Worm (Caenorhabditis elegans) whole organism, L4 larva: ENCODE data around the gene srm-5.
A peak's percentile ranks its signal among the peaks of the same experiment; 100 is the strongest.

ENCODE experiments used
- F10B5.3 ChIP-seq: sonication (generic microtip); optimal IDR thresholded peaks from 2 replicates; lab custom pipeline; 2016; ENCODE audit warnings: mild to moderate bottlenecking, missing genetic modification characterization, missing compliant biosample characterization
- F44E2.7 ChIP-seq: fragments of 200-800 bp; sonication (Bioruptor generic); IDR thresholded peaks from 2 replicates; pipeline ENCODE4 v2.1.2; 2022; ENCODE audit warnings: missing genetic modification characterization, missing compliant biosample characterization
- Y48G9A.11 ChIP-seq: fragments of 200-800 bp; sonication (Bioruptor generic); IDR thresholded peaks from 2 replicates; pipeline ENCODE4 v1.3.6; 2022; ENCODE audit warnings: missing genetic modification reagents, missing genetic modification characterization, missing compliant biosample characterization
- Y5F2A.4 ChIP-seq: fragments of 200-800 bp; sonication (Bioruptor generic); optimal IDR thresholded peaks from 2 replicates; lab custom pipeline; 2018; ENCODE audit warnings: mild to moderate bottlenecking, missing genetic modification characterization, missing compliant biosample characterization
- Y75B8A.6 ChIP-seq: fragments of 200-800 bp; sonication (Bioruptor generic); IDR thresholded peaks from 2 replicates; pipeline ENCODE4 v1.3.6; 2022; ENCODE audit warnings: missing genetic modification reagents, missing genetic modification characterization, missing compliant biosample characterization
- ZK337.2 ChIP-seq: fragments of 200-800 bp; sonication (Bioruptor generic); IDR thresholded peaks from 2 replicates; pipeline ENCODE4 v1.3.6; 2022; ENCODE audit warnings: missing genetic modification reagents, missing genetic modification characterization, missing compliant biosample characterization
- aha-1 ChIP-seq: fragments of 150-350 bp; peaks from one replicate; lab custom pipeline; 2014; ENCODE audit warnings: missing biosample characterization, missing genetic modification characterization
- arid-1 ChIP-seq: fragments of 200-800 bp; sonication (Bioruptor generic); conservative IDR thresholded peaks from 2 replicates; pipeline ENCODE4 v1.3.6; 2022; ENCODE audit warnings: missing genetic modification reagents, missing genetic modification characterization, missing compliant biosample characterization
- attf-4 ChIP-seq: sonication (generic microtip); optimal IDR thresholded peaks from 3 replicates; lab custom pipeline; 2017; ENCODE audit warnings: missing biosample characterization, missing genetic modification characterization
- ceh-20 ChIP-seq: fragments of 200-800 bp; sonication (Bioruptor generic); IDR thresholded peaks from 2 replicates; pipeline ENCODE4 v1.3.6; 2022; ENCODE audit warnings: missing genetic modification reagents, missing genetic modification characterization, missing compliant biosample characterization
- ceh-32 ChIP-seq: sonication (generic microtip); optimal IDR thresholded peaks from 2 replicates; lab custom pipeline; 2016; ENCODE audit warnings: mild to moderate bottlenecking, missing genetic modification characterization, missing compliant biosample characterization; ENCODE audit not compliant: poor library complexity
- ceh-44 ChIP-seq: fragments of 200-800 bp; sonication (Bioruptor generic); IDR thresholded peaks from 2 replicates; pipeline ENCODE4 v1.3.6; 2022; ENCODE audit warnings: missing genetic modification reagents, missing genetic modification characterization, missing compliant biosample characterization
- ceh-62 ChIP-seq: sonication (generic microtip); optimal IDR thresholded peaks from 2 replicates; lab custom pipeline; 2017; ENCODE audit warnings: missing biosample characterization, missing genetic modification characterization
- ces-1 ChIP-seq: fragments of 150-350 bp; sonication (generic microtip); optimal IDR thresholded peaks from 4 replicates; lab custom pipeline; 2014; ENCODE audit warnings: missing biosample characterization, missing genetic modification reagents, missing genetic modification characterization
- daf-19 ChIP-seq: fragments of 200-800 bp; sonication (Bioruptor generic); conservative IDR thresholded peaks from 2 replicates; pipeline ENCODE4 v1.3.6; 2022; ENCODE audit warnings: missing genetic modification characterization, missing compliant biosample characterization
- dmd-6 ChIP-seq: fragments of 200-800 bp; sonication (Bioruptor generic); IDR thresholded peaks from 2 replicates; pipeline ENCODE4 v1.3.6; 2022; ENCODE audit warnings: missing genetic modification reagents, missing genetic modification characterization, missing compliant biosample characterization
- dmd-9 ChIP-seq: fragments of 200-800 bp; sonication (Bioruptor generic); IDR thresholded peaks from 2 replicates; pipeline ENCODE4 v1.3.6; 2022; ENCODE audit warnings: missing genetic modification reagents, missing genetic modification characterization, missing compliant biosample characterization
- dpl-1 ChIP-seq: fragments of 150-350 bp; optimal IDR thresholded peaks from 2 replicates; lab custom pipeline; 2014; ENCODE audit warnings: missing biosample characterization, missing genetic modification reagents, missing genetic modification characterization
- egl-27 ChIP-seq: sonication (generic microtip); optimal IDR thresholded peaks from 3 replicates; lab custom pipeline; 2017; ENCODE audit warnings: missing biosample characterization, missing genetic modification reagents, missing genetic modification characterization
- egl-43 ChIP-seq: fragments of 200-800 bp; sonication (Bioruptor generic); IDR thresholded peaks from 2 replicates; pipeline ENCODE4 v1.3.6; 2022; ENCODE audit warnings: missing genetic modification reagents, missing genetic modification characterization, missing compliant biosample characterization
- gei-8 ChIP-seq: fragments of 200-800 bp; sonication (Bioruptor generic); optimal IDR thresholded peaks from 2 replicates; lab custom pipeline; 2018; ENCODE audit warnings: mild to moderate bottlenecking, missing genetic modification characterization, missing compliant biosample characterization
- hif-1 ChIP-seq, 2 experiments: sonication (generic microtip); optimal IDR thresholded peaks; 2 replicates each; lab custom pipeline; 2016 to 2017; ENCODE audit warnings: missing compliant biosample characterization in 2 of 2, missing genetic modification characterization in 2 of 2, missing genetic modification reagents in 2 of 2, missing genotype in 2 of 2, mild to moderate bottlenecking in 1 of 2
- hlh-11 ChIP-seq: fragments of 200-800 bp; sonication (Bioruptor generic); optimal IDR thresholded peaks from 2 replicates; lab custom pipeline; 2018; ENCODE audit warnings: mild to moderate bottlenecking, missing genetic modification characterization, missing compliant biosample characterization
- hlh-30 ChIP-seq: sonication (generic microtip); optimal IDR thresholded peaks from 2 replicates; lab custom pipeline; 2017; ENCODE audit warnings: antibody characterized with exemption, mild to moderate bottlenecking, missing genetic modification characterization, missing compliant biosample characterization; ENCODE audit not compliant: insufficient read depth
- hmg-1.1 ChIP-seq: fragments of 200-800 bp; sonication (Bioruptor generic); IDR thresholded peaks from 2 replicates; pipeline ENCODE4 v1.3.6; 2022; ENCODE audit warnings: missing genetic modification reagents, missing genetic modification characterization, missing compliant biosample characterization
- lin-15B ChIP-seq: fragments of 150-350 bp; sonication (generic microtip); optimal IDR thresholded peaks from 3 replicates; lab custom pipeline; 2014; ENCODE audit warnings: missing biosample characterization, missing genetic modification characterization
- lin-29 ChIP-seq: fragments of 200-800 bp; sonication (Bioruptor generic); IDR thresholded peaks from 2 replicates; pipeline ENCODE4 v1.3.6; 2022; ENCODE audit warnings: missing genetic modification reagents, missing genetic modification characterization, missing compliant biosample characterization
- lir-3 ChIP-seq: sonication (generic microtip); optimal IDR thresholded peaks from 2 replicates; lab custom pipeline; 2016; ENCODE audit warnings: mild to moderate bottlenecking, missing genetic modification characterization, missing compliant biosample characterization
- lsy-2 ChIP-seq, 2 experiments: fragments of 150-350 bp in 1 of 2; sonication (generic microtip) in 1 of 2; optimal IDR thresholded peaks; 2 replicates each; lab custom pipeline; 2014 to 2017; ENCODE audit warnings: missing biosample characterization in 2 of 2, missing genetic modification characterization in 2 of 2
- madf-9 ChIP-seq: fragments of 200-800 bp; sonication (Bioruptor generic); conservative IDR thresholded peaks from 2 replicates; pipeline ENCODE4 v1.3.6; 2022; ENCODE audit warnings: missing genetic modification reagents, missing genetic modification characterization, missing compliant biosample characterization
- mdt-29 ChIP-seq: fragments of 200-800 bp; sonication (Bioruptor generic); IDR thresholded peaks from 2 replicates; pipeline ENCODE4 v1.3.6; 2022; ENCODE audit warnings: missing genetic modification reagents, missing genetic modification characterization, missing compliant biosample characterization
- mep-1 ChIP-seq: fragments of 150-350 bp; sonication (generic microtip); optimal IDR thresholded peaks from 3 replicates; lab custom pipeline; 2014; ENCODE audit warnings: missing biosample characterization, missing genetic modification characterization
- nhr-10 ChIP-seq: fragments of 150-350 bp; optimal IDR thresholded peaks from 2 replicates; lab custom pipeline; 2014; ENCODE audit warnings: missing biosample characterization, missing genetic modification characterization
- nhr-102 ChIP-seq: sonication (generic microtip); optimal IDR thresholded peaks from 2 replicates; lab custom pipeline; 2016; ENCODE audit warnings: mild to moderate bottlenecking, missing genetic modification characterization, moderate library complexity, missing compliant biosample characterization
- nhr-237 ChIP-seq: sonication (generic microtip); optimal IDR thresholded peaks from 2 replicates; lab custom pipeline; 2017; ENCODE audit warnings: missing biosample characterization, missing genetic modification characterization
- nhr-25 ChIP-seq: sonication (generic microtip); optimal IDR thresholded peaks from 2 replicates; lab custom pipeline; 2017; ENCODE audit warnings: missing genetic modification characterization, mild to moderate bottlenecking, missing compliant biosample characterization, antibody characterized with exemption, moderate library complexity, borderline replicate concordance; ENCODE audit not compliant: insufficient read depth
- nhr-42 ChIP-seq: fragments of 200-800 bp; sonication (Bioruptor generic); IDR thresholded peaks from 2 replicates; pipeline ENCODE4 v1.3.6; 2022; ENCODE audit warnings: missing genetic modification characterization, missing compliant biosample characterization
- nhr-6 ChIP-seq: fragments of 150-350 bp; optimal IDR thresholded peaks from 2 replicates; lab custom pipeline; 2014; ENCODE audit warnings: missing biosample characterization, missing genetic modification characterization
- nhr-76 ChIP-seq: fragments of 150-350 bp; optimal IDR thresholded peaks from 2 replicates; lab custom pipeline; 2014; ENCODE audit warnings: missing biosample characterization, missing genetic modification characterization
- nhr-77 ChIP-seq: fragments of 150-350 bp; optimal IDR thresholded peaks from 2 replicates; lab custom pipeline; 2014; ENCODE audit warnings: missing biosample characterization, missing genetic modification characterization
- php-3 ChIP-seq: fragments of 200-800 bp; sonication (Bioruptor generic); IDR thresholded peaks from 2 replicates; pipeline ENCODE4 v1.3.6; 2022; ENCODE audit warnings: missing genetic modification reagents, missing genetic modification characterization, missing compliant biosample characterization
- pqm-1 ChIP-seq: sonication (generic microtip); optimal IDR thresholded peaks from 2 replicates; lab custom pipeline; 2017; ENCODE audit warnings: missing biosample characterization, missing genetic modification characterization
- rbr-2 ChIP-seq: sonication (generic microtip); optimal IDR thresholded peaks from 2 replicates; lab custom pipeline; 2016; ENCODE audit warnings: missing genotype, missing genetic modification characterization, missing compliant biosample characterization
- saeg-2 ChIP-seq: fragments of 200-800 bp; sonication (Bioruptor generic); IDR thresholded peaks from 2 replicates; pipeline ENCODE4 v1.3.6; 2022; ENCODE audit warnings: missing genetic modification reagents, missing genetic modification characterization, missing compliant biosample characterization
- set-16 ChIP-seq: fragments of 200-800 bp; sonication (Bioruptor generic); IDR thresholded peaks from 2 replicates; pipeline ENCODE4 v1.3.6; 2022; ENCODE audit warnings: missing genetic modification reagents, missing genetic modification characterization, missing compliant biosample characterization
- skn-1 ChIP-seq: fragments of 150-350 bp; optimal IDR thresholded peaks from 2 replicates; lab custom pipeline; 2014; ENCODE audit warnings: missing biosample characterization, missing genetic modification characterization
- unc-62 ChIP-seq, 3 experiments: fragments of 150-350 bp in 1 of 3; sonication (generic microtip); optimal IDR thresholded peaks in 2 of 3; peaks in 1 of 3; 1 replicate in 1 of 3; 2 replicates in 2 of 3; lab custom pipeline; 2014 to 2017; ENCODE audit warnings: missing biosample characterization in 3 of 3, missing genetic modification characterization in 3 of 3, missing genetic modification reagents in 3 of 3, missing genotype in 1 of 3
- zfp-3 ChIP-seq: fragments of 200-800 bp; sonication (Bioruptor generic); conservative IDR thresholded peaks from 2 replicates; pipeline ENCODE4 v1.3.6; 2022; ENCODE audit warnings: missing genetic modification reagents, missing genetic modification characterization, missing compliant biosample characterization
- ztf-11 ChIP-seq: fragments of 150-350 bp; optimal IDR thresholded peaks from 2 replicates; lab custom pipeline; 2014; ENCODE audit warnings: missing biosample characterization, missing genetic modification characterization
- ztf-7 ChIP-seq: fragments of 150-350 bp; optimal IDR thresholded peaks from 2 replicates; lab custom pipeline; 2014; ENCODE audit warnings: missing biosample characterization, missing genetic modification characterization

Gene srm-5

ce11 chrV:14364586-14365248 lies 29.7 kb downstream of the srm-5 start (continued):
- TF ChIP-seq unc-62 (GFP tag; optimal IDR thresholded peaks at IDR 0.05 in 1 of 2; lab: Kevin White, UChicago) = peak in 1 of 2 experiments; percentile 44
- no peak for TF ChIP-seq unc-62 (tag; optimal IDR thresholded peaks at IDR 0.05; lab: Kevin White, UChicago)
- no peak for TF ChIP-seq nhr-77 (tag; lab: Kevin White, UChicago)
- no peak for TF ChIP-seq ZK337.2 (GFP tag; lab: Robert Waterston, UW)
- no peak for TF ChIP-seq dpl-1
- TF ChIP-seq mdt-29 (GFP tag; lab: Robert Waterston, UW) = no peak
- TF ChIP-seq nhr-25 (tag; lab: Kevin White, UChicago) = peak; percentile 96
- peak; percentile 62 for TF ChIP-seq hmg-1.1 (GFP tag; lab: Robert Waterston, UW)
- peak; percentile 52 for TF ChIP-seq mep-1 (tag; lab: Kevin White, UChicago)
- no peak for TF ChIP-seq ceh-62 (tag; lab: Kevin White, UChicago)
- no peak for TF ChIP-seq gei-8 (GFP tag; lab: Kevin White, UChicago)
- TF ChIP-seq ceh-32 = no peak
- TF ChIP-seq nhr-237 (tag; lab: Kevin White, UChicago) = no peak
- TF ChIP-seq ceh-44 (GFP tag; lab: Robert Waterston, UW) = no peak
- no peak for TF ChIP-seq lir-3 (tag; lab: Kevin White, UChicago)
- no peak for TF ChIP-seq Y48G9A.11 (GFP tag; lab: Robert Waterston, UW)
- TF ChIP-seq nhr-102 (tag; lab: Kevin White, UChicago) = no peak
- peak; percentile 51 to 88 for TF ChIP-seq lsy-2 (tag; optimal IDR thresholded peaks at IDR 0.05; lab: Kevin White, UChicago)
- no peak for TF ChIP-seq Y5F2A.4 (GFP tag; lab: Kevin White, UChicago)
- no peak for TF ChIP-seq ztf-11 (tag; lab: Kevin White, UChicago)
- TF ChIP-seq zfp-3 = 0 out of 2 replicates have a peak, but pooled peaks have one; percentile 8
- no peak for TF ChIP-seq hif-1 (tag; optimal IDR thresholded peaks at IDR 0.05; lab: Kevin White, UChicago)
- TF ChIP-seq egl-27 (tag; lab: Kevin White, UChicago) = no peak
- TF ChIP-seq nhr-76 (tag; lab: Kevin White, UChicago) = no peak
- TF ChIP-seq ztf-7 (tag; lab: Kevin White, UChicago) = no peak
- no peak for TF ChIP-seq F44E2.7 (GFP tag; lab: Robert Waterston, UW)
- TF ChIP-seq dmd-9 (GFP tag; lab: Robert Waterston, UW) = no peak
- peak; percentile 17 for TF ChIP-seq hlh-30 (tag; lab: Kevin White, UChicago)
- no peak for TF ChIP-seq attf-4 (tag; lab: Kevin White, UChicago)
- no peak for TF ChIP-seq skn-1 (tag; lab: Kevin White, UChicago)
- TF ChIP-seq nhr-42 = no peak
- TF ChIP-seq ceh-20 (GFP tag; lab: Robert Waterston, UW) = 0 out of 2 replicates have a peak, but pooled peaks have one; percentile 30
- no peak for TF ChIP-seq arid-1 (GFP tag; lab: Robert Waterston, UW)
- no peak for TF ChIP-seq pqm-1 (tag; lab: Kevin White, UChicago)
- TF ChIP-seq php-3 (GFP tag; lab: Robert Waterston, UW) = no peak
- TF ChIP-seq rbr-2 (tag; lab: Kevin White, UChicago) = peak; percentile 26
- TF ChIP-seq F10B5.3 (tag; lab: Kevin White, UChicago) = no peak
- peak; percentile 58 for TF ChIP-seq hlh-11 (tag; lab: Kevin White, UChicago)
- TF ChIP-seq ces-1 (GFP tag; lab: Kevin White, UChicago) = no peak
- no peak for TF ChIP-seq Y75B8A.6 (GFP tag; lab: Robert Waterston, UW)
- TF ChIP-seq madf-9 (GFP tag; lab: Robert Waterston, UW) = no peak
- no peak for TF ChIP-seq saeg-2 (GFP tag; lab: Robert Waterston, UW)
- no peak for TF ChIP-seq lin-15B (tag; lab: Kevin White, UChicago)
- TF ChIP-seq nhr-6 (tag; lab: Kevin White, UChicago) = peak; percentile 57
- TF ChIP-seq daf-19 (GFP tag; lab: Robert Waterston, UW) = peak; percentile 68; the same call in 1 of the 2 replicates
- peak; percentile 23 for TF ChIP-seq dmd-6 (GFP tag; lab: Robert Waterston, UW)
- TF ChIP-seq set-16 (GFP tag; lab: Robert Waterston, UW) = peak; percentile 38; the same call in 1 of the 2 replicates
- TF ChIP-seq nhr-10 = no peak
- TF ChIP-seq egl-43 (GFP tag; lab: Robert Waterston, UW) = no peak
- TF ChIP-seq aha-1 (tag; lab: Kevin White, UChicago) = peak; percentile 98
- no peak for TF ChIP-seq lin-29 (GFP tag; lab: Robert Waterston, UW)
